Worm (Caenorhabditis elegans) whole organism, L2 larva: ENCODE data around the gene mai-2.
A peak's percentile ranks its signal among the peaks of the same experiment; 100 is the strongest.

ENCODE experiments used
- C34F6.9 ChIP-seq: fragments of 150-350 bp; optimal IDR thresholded peaks from 2 replicates; lab custom pipeline; 2014; ENCODE audit warnings: missing biosample characterization, missing genetic modification characterization
- R02D3.7 ChIP-seq: fragments of 150-350 bp; optimal IDR thresholded peaks from 2 replicates; lab custom pipeline; 2014; ENCODE audit warnings: missing biosample characterization, missing genetic modification characterization
- Y55F3AM.14 ChIP-seq: fragments of 200-800 bp; sonication (Bioruptor generic); optimal IDR thresholded peaks from 2 replicates; lab custom pipeline; 2018; ENCODE audit warnings: mild to moderate bottlenecking, missing genetic modification characterization, missing compliant biosample characterization
- ZK546.5 ChIP-seq: sonication (generic microtip); optimal IDR thresholded peaks from 2 replicates; lab custom pipeline; 2017; ENCODE audit warnings: missing biosample characterization, missing genetic modification characterization
- alr-1 ChIP-seq: fragments of 150-350 bp; optimal IDR thresholded peaks from 2 replicates; lab custom pipeline; 2014; ENCODE audit warnings: missing biosample characterization, missing genetic modification characterization
- blmp-1 ChIP-seq: sonication (generic microtip); optimal IDR thresholded peaks from 2 replicates; lab custom pipeline; 2017; ENCODE audit warnings: missing genetic modification characterization, mild to moderate bottlenecking, missing compliant biosample characterization, antibody characterized with exemption, moderate library complexity; ENCODE audit not compliant: insufficient read depth
- ceh-16 ChIP-seq: fragments of 150-350 bp; optimal IDR thresholded peaks from 2 replicates; lab custom pipeline; 2014; ENCODE audit warnings: missing biosample characterization, missing genetic modification characterization
- ceh-82 ChIP-seq: fragments of 150-350 bp; optimal IDR thresholded peaks from 2 replicates; lab custom pipeline; 2014; ENCODE audit warnings: missing biosample characterization, missing genetic modification characterization
- crh-2 ChIP-seq: sonication (generic microtip); optimal IDR thresholded peaks from 2 replicates; lab custom pipeline; 2017; ENCODE audit warnings: missing biosample characterization, missing genetic modification characterization
- dmd-4 ChIP-seq: sonication (generic microtip); optimal IDR thresholded peaks from 2 replicates; lab custom pipeline; 2017; ENCODE audit warnings: missing biosample characterization, missing genetic modification characterization
- elt-1 ChIP-seq: fragments of 150-350 bp; optimal IDR thresholded peaks from 2 replicates; lab custom pipeline; 2014; ENCODE audit warnings: missing biosample characterization, missing genetic modification characterization
- fos-1 ChIP-seq: fragments of 150-350 bp; optimal IDR thresholded peaks from 2 replicates; lab custom pipeline; 2014; ENCODE audit warnings: missing biosample characterization, missing genetic modification characterization
- gmeb-1 ChIP-seq: fragments of 150-350 bp; optimal IDR thresholded peaks from 2 replicates; lab custom pipeline; 2014; ENCODE audit warnings: missing biosample characterization, missing genetic modification characterization
- lsy-2 ChIP-seq, 2 experiments: fragments of 150-350 bp in 1 of 2; sonication (generic microtip) in 1 of 2; optimal IDR thresholded peaks; 2 replicates each; lab custom pipeline; 2014 to 2017; ENCODE audit warnings: missing biosample characterization in 2 of 2, missing genetic modification characterization in 2 of 2
- mbf-1 ChIP-seq: sonication (generic microtip); optimal IDR thresholded peaks from 2 replicates; lab custom pipeline; 2017; ENCODE audit warnings: missing biosample characterization, missing genetic modification characterization
- nhr-21 ChIP-seq: fragments of 150-350 bp; optimal IDR thresholded peaks from 2 replicates; lab custom pipeline; 2014; ENCODE audit warnings: missing biosample characterization, missing genetic modification characterization
- nhr-23 ChIP-seq: fragments of 150-350 bp; optimal IDR thresholded peaks from 2 replicates; lab custom pipeline; 2014; ENCODE audit warnings: missing biosample characterization, missing genetic modification reagents, missing genetic modification characterization
- nhr-237 ChIP-seq: fragments of 150-350 bp; optimal IDR thresholded peaks from 2 replicates; lab custom pipeline; 2014; ENCODE audit warnings: missing biosample characterization, missing genetic modification characterization
- nhr-25 ChIP-seq: fragments of 150-350 bp; sonication (generic microtip); optimal IDR thresholded peaks from 3 replicates; lab custom pipeline; 2014; ENCODE audit warnings: missing biosample characterization, missing genetic modification characterization
- nhr-6 ChIP-seq: fragments of 150-350 bp; optimal IDR thresholded peaks from 2 replicates; lab custom pipeline; 2014; ENCODE audit warnings: missing biosample characterization, missing genetic modification characterization
- sem-4 ChIP-seq: fragments of 150-350 bp; optimal IDR thresholded peaks from 2 replicates; lab custom pipeline; 2014; ENCODE audit warnings: missing biosample characterization, missing genetic modification reagents, missing genetic modification characterization
- skn-1 ChIP-seq: sonication (generic microtip); optimal IDR thresholded peaks from 2 replicates; lab custom pipeline; 2017; ENCODE audit warnings: missing biosample characterization, missing genetic modification characterization
- sma-9 ChIP-seq, 2 experiments: fragments of 150-350 bp in 1 of 2; sonication (generic microtip) in 1 of 2; optimal IDR thresholded peaks; 2 replicates each; lab custom pipeline; 2014 to 2016; ENCODE audit warnings: missing genetic modification characterization in 2 of 2, mild to moderate bottlenecking in 1 of 2, missing biosample characterization in 1 of 2, missing compliant biosample characterization in 1 of 2, missing genetic modification reagents in 1 of 2, moderate library complexity in 1 of 2
- snpc-4 ChIP-seq: fragments of 150-350 bp; optimal IDR thresholded peaks from 2 replicates; lab custom pipeline; 2014; ENCODE audit warnings: missing biosample characterization, missing genetic modification characterization
- unc-55 ChIP-seq: fragments of 150-350 bp; sonication (generic microtip); optimal IDR thresholded peaks from 3 replicates; lab custom pipeline; 2014; ENCODE audit warnings: missing biosample characterization, missing genetic modification reagents, missing genetic modification characterization
- zag-1 ChIP-seq: fragments of 150-350 bp; optimal IDR thresholded peaks from 2 replicates; lab custom pipeline; 2014; ENCODE audit warnings: missing biosample characterization, missing genetic modification characterization
- ztf-1 ChIP-seq: fragments of 200-800 bp; sonication (Bioruptor generic); conservative IDR thresholded peaks from 2 replicates; pipeline ENCODE4 v1.3.6; 2022; ENCODE audit warnings: missing genetic modification characterization, missing compliant biosample characterization
- ztf-4 ChIP-seq: fragments of 150-350 bp; optimal IDR thresholded peaks from 2 replicates; lab custom pipeline; 2014; ENCODE audit warnings: missing biosample characterization, missing genetic modification characterization

mai-2 gene

ce11 chrIV:3338676-3339075 is 47.0 kb upstream of the mai-2 start, which contains the start of gene hrpa-1 (continued):
- peak; percentile 66 for TF ChIP-seq ZK546.5 (tag; lab: Kevin White, UChicago)
- TF ChIP-seq sma-9 (GFP tag; optimal IDR thresholded peaks at IDR 0.05; lab: Kevin White, UChicago): peak; percentile 70
- no peak for TF ChIP-seq sma-9 (tag; optimal IDR thresholded peaks at IDR 0.05; lab: Kevin White, UChicago)
- peak; percentile 56 for TF ChIP-seq sem-4 (tag; lab: Kevin White, UChicago)
- peak; percentile 62 for TF ChIP-seq ceh-82 (tag; lab: Kevin White, UChicago)
- TF ChIP-seq gmeb-1: peak; percentile 97

DNA sequence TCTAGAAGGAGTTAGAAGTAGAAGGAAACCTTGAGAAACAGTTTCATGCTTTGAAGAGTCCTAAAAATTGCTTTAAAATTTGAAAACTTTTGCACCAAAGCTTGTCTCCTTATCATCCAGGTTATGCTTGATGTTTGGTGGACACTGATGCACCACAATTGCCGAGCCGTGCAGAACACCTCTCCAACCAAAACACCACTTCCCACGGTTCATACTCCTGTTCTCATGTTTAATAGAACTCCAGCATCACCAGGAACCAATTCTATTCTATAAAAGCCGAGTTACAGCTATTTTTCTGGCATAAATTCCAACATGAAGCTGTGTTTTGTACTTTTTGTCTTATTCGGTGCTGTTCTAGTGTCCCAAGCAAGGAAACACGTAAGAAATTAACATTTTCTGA is 44.5 kb upstream of the mai-2 start, which contains the start of gene F42A6.2:
Gene F42A6.2, plus strand, starts transcription at position 301 of the 400 bp plus-strand sequence.
- no peak for TF ChIP-seq elt-1
- no peak for TF ChIP-seq R02D3.7 (tag; lab: Kevin White, UChicago)
- TF ChIP-seq crh-2 (tag; lab: Kevin White, UChicago): no peak
- TF ChIP-seq ztf-4 (tag; lab: Kevin White, UChicago): no peak

- TF ChIP-seq ztf-1 (GFP tag; lab: Robert Waterston, UW) (no peak), ceh-16 (tag; lab: Kevin White, UChicago) (no peak), ceh-82 (tag; lab: Kevin White, UChicago) (no peak), R02D3.7 (tag; lab: Kevin White, UChicago) (no peak)
These were observed 40.2 kb upstream of the mai-2 start for ce11 chrIV:3345484-3345883.

DNA sequence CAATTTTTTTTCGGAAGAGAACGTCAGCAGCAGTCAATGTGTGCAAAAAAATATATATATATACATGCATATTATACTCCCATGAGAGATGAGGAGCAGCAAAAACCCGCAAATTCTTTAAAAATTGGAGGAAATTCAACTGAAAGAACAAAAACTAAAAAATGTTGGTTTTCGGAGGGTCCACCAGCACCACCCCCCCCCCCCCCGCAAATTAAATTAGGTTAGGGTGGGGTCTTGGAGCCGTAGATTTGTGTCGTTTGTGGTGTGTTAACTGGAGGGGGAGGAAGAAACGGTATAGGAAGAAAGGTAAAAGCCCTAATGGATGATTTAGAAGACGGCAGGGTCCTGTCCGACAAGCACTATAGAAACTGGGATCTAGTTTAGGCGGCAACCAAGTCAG is 37.4 kb upstream of the mai-2 start:
- TF ChIP-seq nhr-25 (tag; lab: Kevin White, UChicago): no peak
- TF ChIP-seq ztf-1 (GFP tag; lab: Robert Waterston, UW): no peak
- no peak for TF ChIP-seq elt-1
- no peak for TF ChIP-seq lsy-2 (tag; optimal IDR thresholded peaks at IDR 0.05; lab: Kevin White, UChicago)
- TF ChIP-seq nhr-23 (tag; lab: Kevin White, UChicago): no peak
- no peak for TF ChIP-seq mbf-1 (tag; lab: Kevin White, UChicago)
- no peak for TF ChIP-seq ceh-82 (tag; lab: Kevin White, UChicago)

DNA sequence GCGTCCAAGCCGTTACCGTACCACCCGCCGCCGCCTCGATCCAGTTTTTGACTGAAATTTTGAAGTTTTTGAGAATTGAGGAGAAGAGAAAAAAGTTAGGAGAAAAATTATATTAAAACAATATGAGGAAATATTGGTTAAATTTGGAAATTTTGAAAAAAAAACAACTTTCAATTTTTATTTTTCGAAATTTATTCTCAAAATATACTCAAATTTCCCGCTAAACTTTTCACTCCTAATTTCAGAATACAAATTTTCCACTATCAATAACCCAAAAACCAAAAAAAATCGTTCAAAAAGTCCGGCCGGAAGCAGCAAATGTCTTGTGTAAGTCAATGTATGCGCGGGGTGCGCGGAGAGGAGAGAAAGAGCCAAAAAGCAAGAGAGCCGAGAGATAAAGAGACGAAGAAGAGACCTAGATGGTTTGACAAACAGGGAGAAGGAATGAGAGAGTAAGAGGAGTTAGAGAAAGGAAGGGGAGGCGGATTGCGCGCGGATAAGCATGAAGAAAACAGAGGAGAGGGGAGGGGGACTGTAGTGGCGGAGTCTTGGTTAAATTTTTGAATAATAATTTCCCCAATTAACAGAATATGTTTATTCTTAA is 35.6 kb upstream of the mai-2 start, which contains the start of gene elks-1:
Gene elks-1, minus strand, starts transcription at position 51 of the 604 bp plus-strand sequence.
- TF ChIP-seq C34F6.9 (tag; lab: Kevin White, UChicago) (peak; percentile 11), alr-1 (no peak), sem-4 (tag; lab: Kevin White, UChicago) (peak; percentile 8), zag-1 (tag; lab: Kevin White, UChicago) (no peak), lsy-2 (tag; optimal IDR thresholded peaks at IDR 0.05; lab: Kevin White, UChicago) (peak in 1 of 2 experiments; percentile 40), unc-55 (GFP tag; lab: Kevin White, UChicago) (peak; percentile 51)

DNA sequence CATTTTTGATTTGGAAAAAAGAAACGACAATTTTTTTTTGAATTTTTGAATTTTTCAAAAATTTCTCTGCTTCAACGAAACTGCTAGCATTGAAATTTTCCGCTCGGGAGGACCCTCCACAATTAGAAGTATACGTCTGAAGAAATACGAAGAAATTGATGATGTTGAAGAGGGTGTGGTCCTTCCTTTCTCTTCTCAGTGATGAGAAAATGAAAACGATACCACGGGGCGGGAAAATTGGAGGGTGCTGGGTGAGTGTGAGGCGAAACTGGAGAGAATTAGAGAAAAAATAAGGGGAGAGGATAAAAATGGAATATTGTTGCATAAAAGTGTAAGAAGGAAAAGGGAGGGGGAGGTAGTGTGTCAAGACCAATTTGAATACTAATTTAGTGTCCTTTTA is 33.7 kb upstream of the mai-2 start:
- TF ChIP-seq blmp-1 (peak; percentile 58), nhr-25 (tag; lab: Kevin White, UChicago) (no peak)

ce11 chrIV:3354757-3355156 is 31.0 kb upstream of the mai-2 start, which contains the start of gene F42A6.1:
Gene F42A6.1 (plus strand): TSS chrIV:3355057.
- no peak for TF ChIP-seq fos-1 (tag; lab: Kevin White, UChicago)
- no peak for TF ChIP-seq nhr-237 (tag; lab: Kevin White, UChicago)
- TF ChIP-seq dmd-4: no peak
- TF ChIP-seq sma-9 (GFP tag; optimal IDR thresholded peaks at IDR 0.05; lab: Kevin White, UChicago): no peak
- TF ChIP-seq sma-9 (tag; optimal IDR thresholded peaks at IDR 0.05; lab: Kevin White, UChicago): no peak
- TF ChIP-seq Y55F3AM.14: no peak
- TF ChIP-seq snpc-4 (tag; lab: Kevin White, UChicago): no peak
- TF ChIP-seq skn-1 (tag; lab: Kevin White, UChicago): no peak
- TF ChIP-seq nhr-6: no peak
- no peak for TF ChIP-seq ztf-4 (tag; lab: Kevin White, UChicago)
- TF ChIP-seq nhr-21 (tag; lab: Kevin White, UChicago): no peak
- no peak for TF ChIP-seq C34F6.9 (tag; lab: Kevin White, UChicago)
- no peak for TF ChIP-seq nhr-25 (tag; lab: Kevin White, UChicago)
- TF ChIP-seq zag-1 (tag; lab: Kevin White, UChicago): no peak
- TF ChIP-seq mbf-1 (tag; lab: Kevin White, UChicago): no peak
